Fruit fly (Drosophila melanogaster) whole organism, embryonic: ENCODE results near the gene CG5013.

Experiments used
- Bgb ChIP-seq: fragments of 200-800 bp; sonication (Bioruptor generic); IDR thresholded peaks from 2 replicates; pipeline ENCODE4 v1.3.6; 2022; ENCODE audit warnings: missing biosample characterization, missing genetic modification characterization; ENCODE audit not compliant: partially characterized antibody
- CG10209 ChIP-seq: fragments of 200-800 bp; sonication (Bioruptor generic); optimal IDR thresholded peaks from 3 replicates; lab custom pipeline; 2017; ENCODE audit warnings: missing biosample characterization, mild to moderate bottlenecking, missing genetic modification characterization, missing genetic modification reagents
- CG10267 ChIP-seq: fragments of 200-800 bp; sonication (Bioruptor generic); optimal IDR thresholded peaks from 2 replicates; lab custom pipeline; 2018; ENCODE audit warnings: missing biosample characterization, mild to moderate bottlenecking, missing genetic modification characterization, moderate library complexity
- CG10366 ChIP-seq: fragments of 200-800 bp; sonication (Bioruptor generic); IDR thresholded peaks from 2 replicates; pipeline ENCODE4 v1.3.6; 2022; ENCODE audit warnings: missing biosample characterization, missing genetic modification characterization
- CG11504 ChIP-seq: fragments of 200-800 bp; sonication (Bioruptor generic); optimal IDR thresholded peaks from 3 replicates; lab custom pipeline; 2019; ENCODE audit warnings: missing biosample characterization, mild to moderate bottlenecking, missing genetic modification characterization, moderate library complexity
- CG13424 ChIP-seq: fragments of 200-800 bp; sonication (Bioruptor generic); optimal IDR thresholded peaks from 2 replicates; lab custom pipeline; 2019; ENCODE audit warnings: missing biosample characterization, mild to moderate bottlenecking, missing genetic modification characterization, moderate library complexity
- CG13894 ChIP-seq: fragments of 200-800 bp; sonication (Bioruptor generic); optimal IDR thresholded peaks from 3 replicates; lab custom pipeline; 2018; ENCODE audit warnings: missing biosample characterization, mild to moderate bottlenecking, missing genetic modification characterization, moderate library complexity
- CG14860 ChIP-seq: fragments of 200-800 bp; sonication (Bioruptor generic); IDR thresholded peaks from 3 replicates; pipeline ENCODE4 v1.3.6; 2022; ENCODE audit warnings: missing biosample characterization, missing genetic modification characterization; ENCODE audit not compliant: partially characterized antibody
- CG15073 ChIP-seq: fragments of 200-800 bp; sonication (Bioruptor generic); optimal IDR thresholded peaks from 2 replicates; lab custom pipeline; 2016; ENCODE audit warnings: missing biosample characterization, missing genetic modification characterization
- CG17829 ChIP-seq: fragments of 200-800 bp; optimal IDR thresholded peaks from 2 replicates; lab custom pipeline; 2019; ENCODE audit warnings: missing biosample characterization, mild to moderate bottlenecking, missing genetic modification characterization, moderate library complexity
- CG31224 ChIP-seq: fragments of 200-800 bp; sonication (Bioruptor generic); IDR thresholded peaks from 2 replicates; pipeline ENCODE4 v1.3.6; 2022; ENCODE audit warnings: missing biosample characterization, missing genetic modification characterization
- CG34224 ChIP-seq: fragments of 200-800 bp; sonication (Bioruptor generic); IDR thresholded peaks from 3 replicates; pipeline ENCODE4 v1.3.6; 2022; ENCODE audit warnings: missing biosample characterization, missing genetic modification characterization; ENCODE audit not compliant: partially characterized antibody
- CG4424 ChIP-seq: fragments of 200-800 bp; sonication (Bioruptor generic); optimal IDR thresholded peaks from 3 replicates; lab custom pipeline; 2016; ENCODE audit warnings: missing biosample characterization, missing genetic modification characterization
- CG4617 ChIP-seq: fragments of 200-800 bp; sonication (Bioruptor generic); optimal IDR thresholded peaks from 3 replicates; lab custom pipeline; 2016; ENCODE audit warnings: missing biosample characterization, missing genetic modification characterization, borderline replicate concordance
- CG7839 ChIP-seq: fragments of 200-800 bp; sonication (Bioruptor generic); optimal IDR thresholded peaks from 3 replicates; lab custom pipeline; 2018; ENCODE audit warnings: missing biosample characterization, mild to moderate bottlenecking, missing genetic modification characterization, moderate library complexity
- CG8359 ChIP-seq: fragments of 200-800 bp; sonication (Bioruptor generic); optimal IDR thresholded peaks from 2 replicates; lab custom pipeline; 2017; ENCODE audit warnings: missing biosample characterization, mild to moderate bottlenecking, missing genetic modification characterization, borderline replicate concordance
- CG9437 ChIP-seq: fragments of 200-800 bp; sonication (Bioruptor generic); optimal IDR thresholded peaks from 2 replicates; lab custom pipeline; 2018; ENCODE audit warnings: missing biosample characterization, mild to moderate bottlenecking, missing genetic modification characterization
- CG9727 ChIP-seq: fragments of 200-800 bp; sonication (Bioruptor generic); optimal IDR thresholded peaks from 3 replicates; lab custom pipeline; 2017; ENCODE audit warnings: missing biosample characterization, mild to moderate bottlenecking, missing genetic modification characterization
- CTCF ChIP-seq: fragments of 200-800 bp; sonication (Bioruptor generic); optimal IDR thresholded peaks from 2 replicates; lab custom pipeline; 2017; ENCODE audit warnings: missing biosample characterization, mild to moderate bottlenecking, missing genetic modification characterization, moderate library complexity
- Chrac-16 ChIP-seq: fragments of 200-800 bp; sonication (Bioruptor generic); optimal IDR thresholded peaks from 3 replicates; lab custom pipeline; 2016; ENCODE audit warnings: missing biosample characterization, missing genetic modification characterization
- CoRest ChIP-seq: fragments of 200-800 bp; sonication (Bioruptor generic); optimal IDR thresholded peaks from 3 replicates; lab custom pipeline; 2018; ENCODE audit warnings: missing biosample characterization, mild to moderate bottlenecking, missing genetic modification characterization, moderate library complexity
- E2f2 ChIP-seq: fragments of 200-800 bp; sonication (Bioruptor generic); IDR thresholded peaks from 2 replicates; pipeline ENCODE4 v1.3.6; 2022; ENCODE audit warnings: missing biosample characterization, missing genetic modification characterization
- HLH4C ChIP-seq: fragments of 200-800 bp; sonication (Bioruptor generic); IDR thresholded peaks from 3 replicates; pipeline ENCODE4 v1.3.6; 2022; ENCODE audit warnings: missing biosample characterization, missing genetic modification characterization; ENCODE audit not compliant: partially characterized antibody
- Myb ChIP-seq: fragments of 200-800 bp; sonication (Bioruptor generic); optimal IDR thresholded peaks from 2 replicates; lab custom pipeline; 2016; ENCODE audit warnings: missing biosample characterization, missing genetic modification characterization
- NfI ChIP-seq: fragments of 200-800 bp; sonication (Bioruptor generic); optimal IDR thresholded peaks from 3 replicates; lab custom pipeline; 2018; ENCODE audit warnings: missing biosample characterization, mild to moderate bottlenecking, missing genetic modification characterization, moderate library complexity
- Scr ChIP-seq: fragments of 200-800 bp; sonication (Bioruptor generic); IDR thresholded peaks from 2 replicates; pipeline ENCODE4 v1.3.6; 2022; ENCODE audit warnings: missing biosample characterization, missing genetic modification characterization; ENCODE audit not compliant: partially characterized antibody
- Six4 ChIP-seq: fragments of 200-800 bp; sonication (Bioruptor generic); optimal IDR thresholded peaks from 2 replicates; lab custom pipeline; 2016; ENCODE audit warnings: missing biosample characterization, missing genetic modification characterization
- Spps ChIP-seq: fragments of 200-800 bp; sonication (Bioruptor generic); optimal IDR thresholded peaks from 2 replicates; lab custom pipeline; 2018; ENCODE audit warnings: missing biosample characterization, mild to moderate bottlenecking, missing genetic modification characterization
- Taf1 ChIP-seq: fragments of 200-800 bp; sonication (Bioruptor generic); IDR thresholded peaks from 2 replicates; pipeline ENCODE4 v1.3.6; 2022; ENCODE audit warnings: missing biosample characterization, missing genetic modification characterization
- ash1 ChIP-seq: fragments of 200-800 bp; sonication (Bioruptor generic); optimal IDR thresholded peaks from 2 replicates; lab custom pipeline; 2018; ENCODE audit warnings: missing biosample characterization, mild to moderate bottlenecking, missing genetic modification characterization
- cato ChIP-seq: fragments of 200-800 bp; sonication (Bioruptor generic); optimal IDR thresholded peaks from 2 replicates; lab custom pipeline; 2016; ENCODE audit warnings: missing biosample characterization, missing genetic modification characterization, borderline replicate concordance
- caup ChIP-seq: fragments of 200-800 bp; sonication (Bioruptor generic); optimal IDR thresholded peaks from 3 replicates; lab custom pipeline; 2017; ENCODE audit warnings: missing biosample characterization, mild to moderate bottlenecking, missing genetic modification characterization, moderate library complexity; ENCODE audit not compliant: severe bottlenecking
- cwo ChIP-seq: fragments of 200-800 bp; sonication (Bioruptor generic); optimal IDR thresholded peaks from 3 replicates; lab custom pipeline; 2017; ENCODE audit warnings: missing biosample characterization, missing genetic modification characterization, mild to moderate bottlenecking, moderate library complexity, missing genetic modification reagents
- fd64A ChIP-seq: fragments of 200-800 bp; sonication (Bioruptor generic); optimal IDR thresholded peaks from 3 replicates; lab custom pipeline; 2018; ENCODE audit warnings: missing biosample characterization, mild to moderate bottlenecking, missing genetic modification characterization
- gem ChIP-seq: fragments of 200-800 bp; sonication (Bioruptor generic); optimal IDR thresholded peaks from 2 replicates; lab custom pipeline; 2019; ENCODE audit warnings: missing biosample characterization, mild to moderate bottlenecking, missing genetic modification characterization, moderate library complexity
- grn ChIP-seq: fragments of 200-800 bp; sonication (Bioruptor generic); optimal IDR thresholded peaks from 3 replicates; lab custom pipeline; 2017; ENCODE audit warnings: missing biosample characterization, missing genetic modification characterization
- knrl ChIP-seq: fragments of 200-800 bp; sonication (Bioruptor generic); IDR thresholded peaks from 3 replicates; pipeline ENCODE4 v1.3.6; 2022; ENCODE audit warnings: missing biosample characterization, missing genetic modification characterization; ENCODE audit not compliant: partially characterized antibody
- lbe ChIP-seq: fragments of 200-800 bp; sonication (Bioruptor generic); optimal IDR thresholded peaks from 2 replicates; lab custom pipeline; 2016; ENCODE audit warnings: missing biosample characterization, mild to moderate bottlenecking, missing genetic modification characterization
- lilli ChIP-seq: fragments of 200-800 bp; sonication (Bioruptor generic); optimal IDR thresholded peaks from 3 replicates; lab custom pipeline; 2016; ENCODE audit warnings: missing biosample characterization, missing genetic modification characterization
- mirr ChIP-seq: fragments of 200-800 bp; sonication (Bioruptor generic); optimal IDR thresholded peaks from 3 replicates; lab custom pipeline; 2018; ENCODE audit warnings: missing biosample characterization, mild to moderate bottlenecking, missing genetic modification characterization
- pita ChIP-seq: fragments of 200-800 bp; sonication (Bioruptor generic); optimal IDR thresholded peaks from 2 replicates; lab custom pipeline; 2017; ENCODE audit warnings: missing biosample characterization, mild to moderate bottlenecking, missing genetic modification characterization
- rib ChIP-seq: fragments of 200-800 bp; sonication (Bioruptor generic); IDR thresholded peaks from 2 replicates; pipeline ENCODE4 v1.3.6; 2022; ENCODE audit warnings: missing biosample characterization, missing genetic modification characterization
- sens ChIP-seq: fragments of 200-800 bp; sonication (Bioruptor generic); peaks from one replicate; lab custom pipeline; 2016; ENCODE audit warnings: missing biosample characterization, missing genetic modification characterization
- shn ChIP-seq: fragments of 200-800 bp; sonication (Bioruptor generic); optimal IDR thresholded peaks from 3 replicates; lab custom pipeline; 2016; ENCODE audit warnings: missing biosample characterization, missing genetic modification characterization
- stwl ChIP-seq: fragments of 200-800 bp; sonication (Bioruptor generic); optimal IDR thresholded peaks from 3 replicates; lab custom pipeline; 2018; ENCODE audit warnings: missing biosample characterization, mild to moderate bottlenecking, missing genetic modification characterization, moderate library complexity
- tin ChIP-seq: fragments of 200-800 bp; sonication (Bioruptor generic); optimal IDR thresholded peaks from 3 replicates; lab custom pipeline; 2016; ENCODE audit warnings: missing biosample characterization, missing genetic modification characterization
- wek ChIP-seq: fragments of 200-800 bp; sonication (Bioruptor generic); optimal IDR thresholded peaks from 3 replicates; lab custom pipeline; 2018; ENCODE audit warnings: missing biosample characterization, mild to moderate bottlenecking, missing genetic modification characterization, moderate library complexity

Gene CG5013

DNA sequence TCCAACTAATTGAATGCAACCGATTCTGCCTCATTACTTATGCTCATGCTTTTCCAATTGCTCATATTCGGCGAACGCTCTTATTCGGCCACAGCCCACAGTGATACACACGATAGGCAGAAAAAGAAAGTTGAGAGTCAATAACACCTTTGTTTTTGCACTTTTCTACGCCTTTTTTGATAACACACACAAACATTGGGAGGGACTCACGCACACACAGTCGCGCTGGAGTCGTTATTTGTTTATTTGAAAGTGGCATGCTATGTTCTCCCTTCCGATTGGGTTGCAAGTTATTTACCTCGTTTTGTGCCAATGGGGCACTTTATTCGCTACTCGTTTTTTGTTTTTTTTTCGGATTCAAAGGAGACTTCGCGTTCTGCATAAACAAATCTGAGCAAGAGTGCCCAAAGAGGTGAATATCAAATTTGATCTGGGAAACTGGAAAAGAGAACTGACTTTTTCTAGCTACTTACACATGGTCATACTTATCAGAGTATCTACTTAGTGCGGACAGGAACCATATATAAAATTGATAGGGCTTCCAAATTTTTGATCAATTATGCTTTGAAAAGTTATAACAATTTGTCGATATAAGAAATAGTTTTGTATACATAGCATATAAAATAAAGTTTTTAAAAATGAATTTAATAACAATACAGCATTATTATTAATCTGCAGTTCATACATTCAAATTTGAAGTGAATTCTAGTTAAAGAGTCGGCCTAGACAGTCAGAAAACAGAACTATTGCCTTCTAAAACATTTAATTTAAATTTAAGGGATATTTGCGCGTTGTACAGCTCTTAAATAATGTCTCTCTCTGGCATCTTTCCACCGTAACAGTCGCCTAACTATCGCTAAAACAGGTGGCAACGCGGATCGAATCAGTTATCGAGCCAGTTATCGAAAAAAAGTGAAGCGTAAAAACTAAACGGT lies 49.1 kb downstream of the CG5013 start, which contains the start of the genes Mhcl and Akt (continued):
- TF ChIP-seq stwl (tag; lab: Kevin White, UChicago): peak; percentile 31
- no peak for TF ChIP-seq Spps (tag; lab: Kevin White, UChicago)
- peak; percentile 9 for TF ChIP-seq fd64A (GFP tag; lab: Kevin White, UChicago)
- TF ChIP-seq CG4424 (GFP tag; lab: Kevin White, UChicago): peak; percentile 38
- peak; percentile 39 for TF ChIP-seq Myb (GFP tag; lab: Kevin White, UChicago)
- TF ChIP-seq CG14860 (GFP tag; lab: Robert Waterston, UW): peak; percentile 51; the same call in 1 of the 3 replicates
- TF ChIP-seq CG34224 (GFP tag; lab: Robert Waterston, UW): 0 out of 3 replicates have a peak, but pooled peaks have one; percentile 13
- peak; percentile 17 for TF ChIP-seq Chrac-16 (GFP tag; lab: Kevin White, UChicago)
- no peak for TF ChIP-seq CG15073
- peak; percentile 60 for TF ChIP-seq CG4617
- TF ChIP-seq lilli: peak; percentile 32
- no peak for TF ChIP-seq cwo (GFP tag; lab: Kevin White, UChicago)
- no peak for TF ChIP-seq caup (GFP tag; lab: Kevin White, UChicago)
- peak; percentile 32 for TF ChIP-seq Six4 (GFP tag; lab: Kevin White, UChicago)
- TF ChIP-seq knrl: peak; percentile 67; the same call in 2 of the 3 replicates
- TF ChIP-seq CG10209 (GFP tag; lab: Kevin White, UChicago): no peak
- peak; percentile 32 for TF ChIP-seq gem (tag; lab: Kevin White, UChicago)
- TF ChIP-seq CG31224: no peak
- TF ChIP-seq CG13894: peak; percentile 36
- TF ChIP-seq CG7839: no peak
- TF ChIP-seq CG9437 (GFP tag; lab: Kevin White, UChicago): peak; percentile 43
- TF ChIP-seq grn (GFP tag; lab: Kevin White, UChicago): peak; percentile 44
- no peak for TF ChIP-seq cato (GFP tag; lab: Kevin White, UChicago)
- peak; percentile 52 for TF ChIP-seq CoRest (tag; lab: Kevin White, UChicago)
- TF ChIP-seq E2f2 (GFP tag; lab: Robert Waterston, UW): peak; percentile 63
- no peak for TF ChIP-seq ash1 (GFP tag; lab: Kevin White, UChicago)
- no peak for TF ChIP-seq wek (GFP tag; lab: Kevin White, UChicago)
- peak; percentile 11 for TF ChIP-seq CG13424 (tag; lab: Kevin White, UChicago)
- peak; percentile 6 for TF ChIP-seq CG11504 (tag; lab: Kevin White, UChicago)
- peak; percentile 67 for TF ChIP-seq Scr (GFP tag; lab: Robert Waterston, UW)
- TF ChIP-seq tin (GFP tag; lab: Kevin White, UChicago): peak; percentile 5
- TF ChIP-seq Taf1 (GFP tag; lab: Robert Waterston, UW): no peak
- TF ChIP-seq mirr: no peak
- TF ChIP-seq rib (GFP tag; lab: Robert Waterston, UW): no peak
- TF ChIP-seq NfI (GFP tag; lab: Kevin White, UChicago): no peak
- peak; percentile 26 for TF ChIP-seq CTCF (GFP tag; lab: Kevin White, UChicago)
- TF ChIP-seq HLH4C (GFP tag; lab: Robert Waterston, UW): 0 out of 3 replicates have a peak, but pooled peaks have one; percentile 42
- peak; percentile 67 for TF ChIP-seq CG10267 (tag; lab: Kevin White, UChicago)
- TF ChIP-seq CG17829 (tag; lab: Kevin White, UChicago): peak; percentile 45
- TF ChIP-seq CG10366 (GFP tag; lab: Robert Waterston, UW): peak; percentile 20; the same call in 1 of the 2 replicates
- TF ChIP-seq Bgb (GFP tag; lab: Robert Waterston, UW): peak; percentile 59
- no peak for TF ChIP-seq shn (GFP tag; lab: Kevin White, UChicago)
- TF ChIP-seq CG9727: peak; percentile 3
- TF ChIP-seq lbe (GFP tag; lab: Kevin White, UChicago): no peak
- no peak for TF ChIP-seq CG8359 (GFP tag; lab: Kevin White, UChicago)
- peak; percentile 85 for TF ChIP-seq sens (GFP tag; lab: Kevin White, UChicago)
- peak; percentile 62 for TF ChIP-seq pita (GFP tag; lab: Kevin White, UChicago)
